Fruit fly (Drosophila melanogaster): ENCODE measurements around the gene AgmNAT.

DNA sequence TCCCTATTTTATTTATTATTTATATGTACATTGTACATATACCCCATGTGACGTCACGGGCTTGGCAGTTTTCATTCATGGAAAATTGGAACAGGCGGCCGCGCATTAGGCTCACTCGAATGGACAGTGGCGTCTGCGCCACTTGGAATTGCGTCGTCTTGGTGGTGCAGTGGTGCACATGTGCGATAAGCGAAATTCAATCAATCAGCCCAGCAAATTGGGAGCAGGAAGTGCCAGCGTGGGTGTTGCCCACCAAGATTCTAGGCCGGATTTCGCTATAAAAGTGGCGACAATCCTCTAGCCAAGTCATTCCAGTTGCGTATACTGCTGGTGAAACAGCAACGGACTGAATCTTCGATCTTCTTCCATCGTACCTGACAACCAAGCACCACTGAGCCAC lies 23.8 kb downstream of the AgmNAT start, which contains the start of gene CG12239:
- TF ChIP-seq usp (GFP tag; optimal IDR thresholded peaks at IDR 0.05) (no peak), psq (optimal IDR thresholded peaks at IDR 0.05) (no peak)
